Worm (Caenorhabditis elegans) whole organism, L4 larva: ENCODE results near the gene Y102A11A.5.

Source experiments
- Y5F2A.4 ChIP-seq: fragments of 200-800 bp; sonication (Bioruptor generic); optimal IDR thresholded peaks from 2 replicates; lab custom pipeline; 2018; ENCODE audit warnings: mild to moderate bottlenecking, missing genetic modification characterization, missing compliant biosample characterization
- aha-1 ChIP-seq: fragments of 150-350 bp; peaks from one replicate; lab custom pipeline; 2014; ENCODE audit warnings: missing biosample characterization, missing genetic modification characterization
- ceh-20 ChIP-seq: fragments of 200-800 bp; sonication (Bioruptor generic); IDR thresholded peaks from 2 replicates; pipeline ENCODE4 v1.3.6; 2022; ENCODE audit warnings: missing genetic modification reagents, missing genetic modification characterization, missing compliant biosample characterization
- ceh-28 ChIP-seq: fragments of 150-350 bp; optimal IDR thresholded peaks from 2 replicates; lab custom pipeline; 2014; ENCODE audit warnings: missing biosample characterization, missing genetic modification reagents, missing genetic modification characterization
- ceh-44 ChIP-seq: fragments of 200-800 bp; sonication (Bioruptor generic); IDR thresholded peaks from 2 replicates; pipeline ENCODE4 v1.3.6; 2022; ENCODE audit warnings: missing genetic modification reagents, missing genetic modification characterization, missing compliant biosample characterization
- cey-2 ChIP-seq: sonication (generic microtip); optimal IDR thresholded peaks from 3 replicates; lab custom pipeline; 2017; ENCODE audit warnings: missing genetic modification characterization, mild to moderate bottlenecking, missing compliant biosample characterization, antibody characterized with exemption, borderline replicate concordance; ENCODE audit not compliant: insufficient read depth
- ctbp-1 ChIP-seq: fragments of 200-800 bp; sonication (Bioruptor generic); IDR thresholded peaks from 2 replicates; pipeline ENCODE4 v1.3.6; 2022; ENCODE audit warnings: missing genetic modification reagents, missing genetic modification characterization, missing compliant biosample characterization
- daf-12 ChIP-seq: fragments of 150-350 bp; optimal IDR thresholded peaks from 2 replicates; lab custom pipeline; 2014; ENCODE audit warnings: missing biosample characterization, missing genetic modification reagents, missing genetic modification characterization
- daf-16 ChIP-seq, 3 experiments: sonication (generic microtip); optimal IDR thresholded peaks; 2 replicates each; lab custom pipeline; 2016 to 2017; ENCODE audit warnings: missing genetic modification characterization in 3 of 3, missing genetic modification reagents in 3 of 3, mild to moderate bottlenecking in 2 of 3, missing compliant biosample characterization in 2 of 3, missing biosample characterization in 1 of 3, moderate library complexity in 1 of 3
- daf-8 ChIP-seq: fragments of 200-800 bp; sonication (Bioruptor generic); IDR thresholded peaks from 2 replicates; pipeline ENCODE4 v1.3.6; 2022; ENCODE audit warnings: missing genetic modification characterization, missing compliant biosample characterization
- dmd-9 ChIP-seq: fragments of 200-800 bp; sonication (Bioruptor generic); IDR thresholded peaks from 2 replicates; pipeline ENCODE4 v1.3.6; 2022; ENCODE audit warnings: missing genetic modification reagents, missing genetic modification characterization, missing compliant biosample characterization
- dve-1 ChIP-seq: sonication (generic microtip); optimal IDR thresholded peaks from 2 replicates; lab custom pipeline; 2017; ENCODE audit warnings: antibody characterized with exemption, mild to moderate bottlenecking, missing genetic modification characterization, missing compliant biosample characterization; ENCODE audit not compliant: insufficient read depth
- egl-43 ChIP-seq: fragments of 200-800 bp; sonication (Bioruptor generic); IDR thresholded peaks from 2 replicates; pipeline ENCODE4 v1.3.6; 2022; ENCODE audit warnings: missing genetic modification reagents, missing genetic modification characterization, missing compliant biosample characterization
- fkh-10 ChIP-seq: fragments of 150-350 bp; optimal IDR thresholded peaks from 2 replicates; lab custom pipeline; 2014; ENCODE audit warnings: missing biosample characterization, missing genetic modification reagents, missing genetic modification characterization
- hlh-11 ChIP-seq: fragments of 200-800 bp; sonication (Bioruptor generic); optimal IDR thresholded peaks from 2 replicates; lab custom pipeline; 2018; ENCODE audit warnings: mild to moderate bottlenecking, missing genetic modification characterization, missing compliant biosample characterization
- lin-15B ChIP-seq: fragments of 150-350 bp; sonication (generic microtip); optimal IDR thresholded peaks from 3 replicates; lab custom pipeline; 2014; ENCODE audit warnings: missing biosample characterization, missing genetic modification characterization
- lin-29 ChIP-seq: fragments of 200-800 bp; sonication (Bioruptor generic); IDR thresholded peaks from 2 replicates; pipeline ENCODE4 v1.3.6; 2022; ENCODE audit warnings: missing genetic modification reagents, missing genetic modification characterization, missing compliant biosample characterization
- madf-9 ChIP-seq: fragments of 200-800 bp; sonication (Bioruptor generic); conservative IDR thresholded peaks from 2 replicates; pipeline ENCODE4 v1.3.6; 2022; ENCODE audit warnings: missing genetic modification reagents, missing genetic modification characterization, missing compliant biosample characterization
- mxl-3 ChIP-seq: fragments of 200-800 bp; sonication (Bioruptor generic); optimal IDR thresholded peaks from 2 replicates; lab custom pipeline; 2018; ENCODE audit warnings: mild to moderate bottlenecking, missing genetic modification characterization, missing compliant biosample characterization
- nhr-237 ChIP-seq: sonication (generic microtip); optimal IDR thresholded peaks from 2 replicates; lab custom pipeline; 2017; ENCODE audit warnings: missing biosample characterization, missing genetic modification characterization
- nhr-48 ChIP-seq: sonication (generic microtip); optimal IDR thresholded peaks from 2 replicates; lab custom pipeline; 2016; ENCODE audit warnings: mild to moderate bottlenecking, missing genetic modification characterization, missing compliant biosample characterization
- pqm-1 ChIP-seq: sonication (generic microtip); optimal IDR thresholded peaks from 2 replicates; lab custom pipeline; 2017; ENCODE audit warnings: missing biosample characterization, missing genetic modification characterization
- skn-1 ChIP-seq: fragments of 150-350 bp; optimal IDR thresholded peaks from 2 replicates; lab custom pipeline; 2014; ENCODE audit warnings: missing biosample characterization, missing genetic modification characterization
- spr-1 ChIP-seq: sonication (generic microtip); optimal IDR thresholded peaks from 2 replicates; lab custom pipeline; 2016; ENCODE audit warnings: mild to moderate bottlenecking, missing genetic modification characterization, missing compliant biosample characterization
- unc-62 ChIP-seq, 3 experiments: fragments of 150-350 bp in 1 of 3; sonication (generic microtip); optimal IDR thresholded peaks in 2 of 3; peaks in 1 of 3; 1 replicate in 1 of 3; 2 replicates in 2 of 3; lab custom pipeline; 2014 to 2017; ENCODE audit warnings: missing biosample characterization in 3 of 3, missing genetic modification characterization in 3 of 3, missing genetic modification reagents in 3 of 3, missing genotype in 1 of 3
- ztf-11 ChIP-seq: fragments of 150-350 bp; optimal IDR thresholded peaks from 2 replicates; lab custom pipeline; 2014; ENCODE audit warnings: missing biosample characterization, missing genetic modification characterization

Y102A11A.5 gene

ce11 chrX:2051602-2052001, 20.2 kb upstream of the Y102A11A.5 start, which contains the start of gene Y102A11A.1 (continued):
- no peak for TF ChIP-seq daf-16 (GFP tag; optimal IDR thresholded peaks at IDR 0.05; lab: Kevin White, UChicago)
- peak; percentile 56 for TF ChIP-seq daf-16 (tag; optimal IDR thresholded peaks at IDR 0.05; lab: Kevin White, UChicago)
- TF ChIP-seq daf-12 (tag; lab: Kevin White, UChicago), result no peak
- no peak for TF ChIP-seq spr-1 (tag; lab: Kevin White, UChicago)
- TF ChIP-seq mxl-3 (GFP tag; lab: Kevin White, UChicago), result no peak
- peak; percentile 64 for TF ChIP-seq pqm-1 (tag; lab: Kevin White, UChicago)
- no peak for TF ChIP-seq ztf-11 (tag; lab: Kevin White, UChicago)

- TF ChIP-seq nhr-48 (tag; lab: Kevin White, UChicago) (no peak), unc-62 (GFP tag; optimal IDR thresholded peaks at IDR 0.05 in 1 of 2; lab: Kevin White, UChicago) (peak in 1 of 2 experiments; percentile 96), unc-62 (tag; optimal IDR thresholded peaks at IDR 0.05; lab: Kevin White, UChicago) (no peak)
Observed at ce11 chrX:2050212-2050611, 18.8 kb upstream of the Y102A11A.5 start.

ce11 chrX:2048865-2049405, 17.5 kb upstream of the Y102A11A.5 start:
- no peak for TF ChIP-seq ztf-11 (tag; lab: Kevin White, UChicago)
- no peak for TF ChIP-seq ceh-44 (GFP tag; lab: Robert Waterston, UW)
- TF ChIP-seq fkh-10 (GFP tag; lab: Kevin White, UChicago), result peak; percentile 28
- TF ChIP-seq cey-2 (tag; lab: Kevin White, UChicago), result no peak
- no peak for TF ChIP-seq hlh-11
- TF ChIP-seq lin-15B (tag; lab: Kevin White, UChicago), result no peak

- TF ChIP-seq aha-1 (tag; lab: Kevin White, UChicago), result peak; percentile 53
- peak in 1 of 2 experiments; percentile 88 for TF ChIP-seq unc-62 (GFP tag; optimal IDR thresholded peaks at IDR 0.05 in 1 of 2; lab: Kevin White, UChicago)
- TF ChIP-seq unc-62 (tag; optimal IDR thresholded peaks at IDR 0.05; lab: Kevin White, UChicago), result no peak
- no peak for TF ChIP-seq skn-1 (tag; lab: Kevin White, UChicago)
- TF ChIP-seq egl-43 (GFP tag; lab: Robert Waterston, UW), result no peak
- TF ChIP-seq ctbp-1, result no peak
Observed at ce11 chrX:2047208-2047946, 16.0 kb upstream of the Y102A11A.5 start.

ce11 chrX:2046124-2046722, 14.8 kb upstream of the Y102A11A.5 start, which contains the start of gene igcm-4:
Gene igcm-4 (minus strand): TSS chrX:2046360.
- TF ChIP-seq ceh-20 (GFP tag; lab: Robert Waterston, UW) (peak; percentile 46; the same call in 1 of the 2 replicates), Y5F2A.4 (GFP tag; lab: Kevin White, UChicago) (no peak), daf-8 (GFP tag; lab: Robert Waterston, UW) (no peak), dve-1 (no peak), madf-9 (GFP tag; lab: Robert Waterston, UW) (no peak), nhr-237 (no peak), unc-62 (GFP tag; optimal IDR thresholded peaks at IDR 0.05 in 1 of 2; lab: Kevin White, UChicago) (peak in 1 of 2 experiments; percentile 46), unc-62 (tag; optimal IDR thresholded peaks at IDR 0.05; lab: Kevin White, UChicago) (no peak), mxl-3 (GFP tag; lab: Kevin White, UChicago) (no peak), spr-1 (tag; lab: Kevin White, UChicago) (no peak), lin-29 (GFP tag; lab: Robert Waterston, UW) (no peak), dmd-9 (GFP tag; lab: Robert Waterston, UW) (no peak), pqm-1 (tag; lab: Kevin White, UChicago) (no peak), ctbp-1 (no peak)

ce11 chrX:2045603-2046002, 14.2 kb upstream of the Y102A11A.5 start:
- TF ChIP-seq ceh-28 (tag; lab: Kevin White, UChicago) (no peak), aha-1 (tag; lab: Kevin White, UChicago) (peak; percentile 56), unc-62 (GFP tag; optimal IDR thresholded peaks at IDR 0.05 in 1 of 2; lab: Kevin White, UChicago) (peak in 1 of 2 experiments; percentile 8), unc-62 (tag; optimal IDR thresholded peaks at IDR 0.05; lab: Kevin White, UChicago) (no peak)
